Fruit fly (Drosophila melanogaster) whole organism, adult: Measurements from ENCODE around the gene scrib.

ENCODE experiments used
- CG11617 ChIP-seq: fragments of 200-800 bp; sonication (Bioruptor generic); optimal IDR thresholded peaks from 2 replicates; lab custom pipeline; 2017; ENCODE audit warnings: mild to moderate bottlenecking, missing biosample characterization, missing genetic modification reagents, missing genetic modification characterization
- CG12768 ChIP-seq: fragments of 200-800 bp; sonication (Bioruptor generic); optimal IDR thresholded peaks from 2 replicates; lab custom pipeline; 2017; ENCODE audit warnings: missing biosample characterization, missing genetic modification characterization, mild to moderate bottlenecking, moderate library complexity, missing genetic modification reagents
- CG14711 ChIP-seq: fragments of 200-800 bp; sonication (Bioruptor generic); optimal IDR thresholded peaks from 2 replicates; lab custom pipeline; 2018; ENCODE audit warnings: missing biosample characterization, mild to moderate bottlenecking, missing genetic modification characterization, moderate library complexity
- CG1620 ChIP-seq: fragments of 200-800 bp; sonication (Bioruptor generic); optimal IDR thresholded peaks from 2 replicates; lab custom pipeline; 2016; ENCODE audit warnings: missing biosample characterization, missing genetic modification characterization
- CG33017 ChIP-seq: fragments of 200-800 bp; sonication (Bioruptor generic); optimal IDR thresholded peaks from 2 replicates; lab custom pipeline; 2018; ENCODE audit warnings: missing biosample characterization, mild to moderate bottlenecking, missing genetic modification characterization, moderate library complexity
- CG5204 ChIP-seq: fragments of 200-800 bp; sonication (Bioruptor generic); optimal IDR thresholded peaks from 2 replicates; lab custom pipeline; 2016; ENCODE audit warnings: missing biosample characterization, missing genetic modification characterization
- CG7045 ChIP-seq: fragments of 200-800 bp; sonication (Bioruptor generic); optimal IDR thresholded peaks from 2 replicates; lab custom pipeline; 2017; ENCODE audit warnings: missing biosample characterization, mild to moderate bottlenecking, missing genetic modification characterization
- CG7101 ChIP-seq: fragments of 200-800 bp; sonication (Bioruptor generic); optimal IDR thresholded peaks from 2 replicates; lab custom pipeline; 2018; ENCODE audit warnings: missing biosample characterization, mild to moderate bottlenecking, missing genetic modification characterization, moderate library complexity
- Clk ChIP-seq: fragments of 200-800 bp; sonication (Bioruptor generic); optimal IDR thresholded peaks from 2 replicates; lab custom pipeline; 2017; ENCODE audit warnings: missing biosample characterization, missing genetic modification characterization
- Crg-1 ChIP-seq: fragments of 200-800 bp; sonication (Bioruptor generic); optimal IDR thresholded peaks from 2 replicates; lab custom pipeline; 2016; ENCODE audit warnings: missing biosample characterization, missing genetic modification characterization
- Hr96 ChIP-seq: fragments of 200-800 bp; sonication (Bioruptor generic); optimal IDR thresholded peaks from 2 replicates; lab custom pipeline; 2016; ENCODE audit warnings: missing biosample characterization, missing genetic modification characterization
- Mnt ChIP-seq: fragments of 200-800 bp; sonication (Bioruptor generic); optimal IDR thresholded peaks from 2 replicates; lab custom pipeline; 2016; ENCODE audit warnings: missing biosample characterization, mild to moderate bottlenecking, missing genetic modification characterization
- bab1 ChIP-seq: fragments of 200-800 bp; sonication (Bioruptor generic); optimal IDR thresholded peaks from 3 replicates; lab custom pipeline; 2019; ENCODE audit warnings: missing biosample characterization, mild to moderate bottlenecking, missing genetic modification characterization, moderate library complexity
- cic ChIP-seq: fragments of 200-800 bp; sonication (Bioruptor generic); optimal IDR thresholded peaks from 2 replicates; lab custom pipeline; 2017; ENCODE audit warnings: missing biosample characterization, mild to moderate bottlenecking, missing genetic modification characterization, moderate library complexity
- cnc ChIP-seq, 2 experiments: fragments of >200 bp; optimal IDR thresholded peaks; 2 replicates each; lab custom pipeline; 2017
- kay ChIP-seq: fragments of 200-800 bp; sonication (Bioruptor generic); peaks from one replicate; lab custom pipeline; 2016; ENCODE audit warnings: missing biosample characterization, missing genetic modification characterization, borderline replicate concordance
- ovo ChIP-seq: fragments of 200-800 bp; sonication (Bioruptor generic); optimal IDR thresholded peaks from 2 replicates; lab custom pipeline; 2016; ENCODE audit warnings: missing biosample characterization, missing genetic modification characterization
- pad ChIP-seq: fragments of 200-800 bp; sonication (Bioruptor generic); optimal IDR thresholded peaks from 3 replicates; lab custom pipeline; 2017; ENCODE audit warnings: missing biosample characterization, missing genetic modification characterization, mild to moderate bottlenecking, moderate library complexity, missing genetic modification reagents
- tj ChIP-seq: fragments of 200-800 bp; sonication (Bioruptor generic); optimal IDR thresholded peaks from 3 replicates; lab custom pipeline; 2017; ENCODE audit warnings: missing biosample characterization, mild to moderate bottlenecking, missing genetic modification characterization, moderate library complexity
- toe ChIP-seq: fragments of 200-800 bp; sonication (Bioruptor generic); optimal IDR thresholded peaks from 2 replicates; lab custom pipeline; 2016; ENCODE audit warnings: missing biosample characterization, missing genetic modification characterization

The scrib gene

dm6 chr3R:26534805-26535416 lies 1.2 kb upstream of the scrib start, which contains the start of gene plum:
Gene plum (minus strand): TSS chr3R:26535217.
- TF ChIP-seq CG12768 (GFP tag; lab: Kevin White, UChicago) (no peak), toe (GFP tag; lab: Kevin White, UChicago) (no peak), kay (GFP tag; lab: Kevin White, UChicago) (no peak), Hr96 (GFP tag; lab: Kevin White, UChicago) (no peak), ovo (peak; percentile 14), Crg-1 (GFP tag; lab: Kevin White, UChicago) (no peak), pad (GFP tag; lab: Kevin White, UChicago) (peak; percentile 91), CG11617 (GFP tag; lab: Kevin White, UChicago) (no peak), cic (GFP tag; lab: Kevin White, UChicago) (peak; percentile 92), cnc (optimal IDR thresholded peaks at IDR 0.05; lab: Kevin White, UChicago) (no peak), CG7101 (tag; lab: Kevin White, UChicago) (no peak), CG14711 (tag; lab: Kevin White, UChicago) (no peak), CG33017 (tag; lab: Kevin White, UChicago) (no peak), CG1620 (no peak), CG7045 (GFP tag; lab: Kevin White, UChicago) (no peak), Mnt (GFP tag; lab: Kevin White, UChicago) (peak; percentile 34), tj (GFP tag; lab: Kevin White, UChicago) (peak; percentile 28), CG5204 (GFP tag; lab: Kevin White, UChicago) (no peak), Clk (GFP tag; lab: Kevin White, UChicago) (no peak), bab1 (no peak)

dm6 chr3R:26535568-26536029 lies 551 bp upstream of the scrib start:
- TF ChIP-seq CG12768 (GFP tag; lab: Kevin White, UChicago): peak; percentile 66
- TF ChIP-seq kay (GFP tag; lab: Kevin White, UChicago): peak; percentile 94
- peak; percentile 48 for TF ChIP-seq CG7045 (GFP tag; lab: Kevin White, UChicago)
- no peak for TF ChIP-seq Crg-1 (GFP tag; lab: Kevin White, UChicago)
- no peak for TF ChIP-seq tj (GFP tag; lab: Kevin White, UChicago)
- peak; percentile 32 for TF ChIP-seq CG33017 (tag; lab: Kevin White, UChicago)
- no peak for TF ChIP-seq cic (GFP tag; lab: Kevin White, UChicago)

- TF ChIP-seq kay (GFP tag; lab: Kevin White, UChicago) (no peak), tj (GFP tag; lab: Kevin White, UChicago) (peak; percentile 22), ovo (no peak), CG11617 (GFP tag; lab: Kevin White, UChicago) (peak; percentile 33), Clk (GFP tag; lab: Kevin White, UChicago) (peak; percentile 11)
Measured at dm6 chr3R:26536747-26537221, 634 bp downstream of the scrib start.

DNA sequence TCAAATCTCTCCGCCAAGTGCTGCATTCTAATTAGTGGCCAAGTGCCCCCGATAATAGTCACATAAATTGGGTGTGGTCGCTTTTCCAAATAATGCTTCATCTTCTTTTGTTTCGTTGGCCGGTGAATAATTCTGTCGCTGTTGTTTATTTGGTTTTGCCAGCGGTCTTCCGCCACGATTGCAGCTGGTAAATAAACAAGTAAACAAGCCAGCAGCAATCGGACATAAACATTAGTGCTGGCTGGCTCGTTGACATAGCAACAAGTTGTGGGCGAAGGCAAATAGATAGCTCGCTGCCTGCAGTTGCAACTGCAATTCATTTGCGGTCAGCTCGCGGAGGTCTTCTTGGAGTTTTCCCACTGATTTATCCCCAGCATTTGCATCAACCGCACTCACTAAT lies 3.0 kb downstream of the scrib start:
- TF ChIP-seq CG5204 (GFP tag; lab: Kevin White, UChicago): no peak
- TF ChIP-seq CG11617 (GFP tag; lab: Kevin White, UChicago): no peak
- no peak for TF ChIP-seq pad (GFP tag; lab: Kevin White, UChicago)
- TF ChIP-seq Hr96 (GFP tag; lab: Kevin White, UChicago): no peak
- no peak for TF ChIP-seq cnc (optimal IDR thresholded peaks at IDR 0.05; lab: Kevin White, UChicago)
- no peak for TF ChIP-seq CG14711 (tag; lab: Kevin White, UChicago)
- no peak for TF ChIP-seq cic (GFP tag; lab: Kevin White, UChicago)

DNA sequence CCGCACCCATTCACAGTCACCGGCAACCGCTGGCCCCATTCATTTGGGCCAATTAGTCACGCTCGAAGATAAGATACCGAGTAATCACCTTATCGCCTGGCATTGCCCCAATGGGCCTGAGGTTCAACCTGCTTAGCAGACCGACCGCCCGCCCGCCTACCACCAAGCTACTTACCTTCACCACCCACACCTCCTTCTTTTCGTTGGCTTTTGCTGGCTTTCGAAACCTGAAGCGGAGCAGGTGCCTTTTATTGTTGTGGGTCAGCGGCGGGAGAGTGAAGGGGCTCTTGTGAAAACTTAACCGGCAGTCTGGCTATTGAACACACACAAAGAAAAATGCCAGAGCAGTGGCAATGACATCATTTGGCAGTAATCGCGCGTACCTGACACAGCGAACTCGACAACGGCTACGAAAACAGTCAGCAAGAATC lies 4.2 kb downstream of the scrib start:
- TF ChIP-seq CG7045 (GFP tag; lab: Kevin White, UChicago) (no peak), Mnt (GFP tag; lab: Kevin White, UChicago) (peak; percentile 0), CG1620 (no peak), Hr96 (GFP tag; lab: Kevin White, UChicago) (peak; percentile 8), pad (GFP tag; lab: Kevin White, UChicago) (no peak), toe (GFP tag; lab: Kevin White, UChicago) (no peak), CG12768 (GFP tag; lab: Kevin White, UChicago) (peak; percentile 6), Crg-1 (GFP tag; lab: Kevin White, UChicago) (no peak), kay (GFP tag; lab: Kevin White, UChicago) (peak; percentile 87), cnc (optimal IDR thresholded peaks at IDR 0.05; lab: Kevin White, UChicago) (no peak), Clk (GFP tag; lab: Kevin White, UChicago) (no peak), tj (GFP tag; lab: Kevin White, UChicago) (peak; percentile 75), bab1 (no peak), ovo (no peak), CG11617 (GFP tag; lab: Kevin White, UChicago) (no peak), CG14711 (tag; lab: Kevin White, UChicago) (no peak), CG5204 (GFP tag; lab: Kevin White, UChicago) (no peak), CG33017 (tag; lab: Kevin White, UChicago) (no peak), cic (GFP tag; lab: Kevin White, UChicago) (peak; percentile 86), CG7101 (tag; lab: Kevin White, UChicago) (peak; percentile 22)

DNA sequence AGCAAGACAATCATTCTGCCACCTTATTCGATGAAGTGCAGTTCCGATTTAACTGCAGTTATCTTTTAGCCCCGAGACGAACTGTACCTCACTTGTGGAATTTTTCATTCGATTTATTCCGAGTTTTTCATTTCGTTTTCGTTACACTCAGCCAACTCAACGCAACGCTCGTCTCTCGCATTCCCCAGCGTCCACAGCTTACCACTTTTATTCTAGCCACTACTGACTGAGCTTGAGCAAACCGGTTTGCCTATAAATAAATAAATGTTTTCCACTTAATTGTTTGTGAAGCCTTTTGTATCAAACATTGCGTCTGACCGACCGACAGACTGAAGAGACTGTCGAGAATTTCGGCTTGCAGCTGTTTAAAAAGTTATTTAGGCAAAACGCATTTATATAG lies 5.1 kb downstream of the scrib start:
- TF ChIP-seq CG7045 (GFP tag; lab: Kevin White, UChicago): no peak
- TF ChIP-seq cic (GFP tag; lab: Kevin White, UChicago): no peak
- TF ChIP-seq Hr96 (GFP tag; lab: Kevin White, UChicago): no peak
- TF ChIP-seq CG11617 (GFP tag; lab: Kevin White, UChicago): no peak
- TF ChIP-seq toe (GFP tag; lab: Kevin White, UChicago): no peak
